In genomic region chrIII:7729534-7730061, ce11 we compare ENCODE assay signal across 1 worm cellular context.
TF ChIP-seq lines count a peak whose summit lies in the region.

Gene ZK112.4 (minus strand): TSS chrIII:7730011.

TF ChIP-seq in whole organism, L4 larva, 104 proteins besides CTCF, POLR2A, EP300 and RAD21 (continued from another document):
- TF ChIP-seq vab-7 (GFP tag; IDR thresholded peaks at IDR 0.05; lab: Robert Waterston, UW) (no peak; the same call in 1 of the 2 replicates), nhr-77 (tag; optimal IDR thresholded peaks at IDR 0.05; lab: Kevin White, UChicago) (peak; percentile 56), ceh-82 (tag; optimal IDR thresholded peaks at IDR 0.05; lab: Kevin White, UChicago) (no peak), jun-1 (tag; optimal IDR thresholded peaks at IDR 0.05; lab: Kevin White, UChicago) (no peak), F26F4.8 (GFP tag; conservative IDR thresholded peaks at IDR 0.05; lab: Robert Waterston, UW) (no peak), lin-13 (GFP tag; optimal IDR thresholded peaks at IDR 0.05; lab: Kevin White, UChicago) (no peak), hlh-11 (tag; optimal IDR thresholded peaks at IDR 0.05; lab: Kevin White, UChicago) (peak; percentile 79), nhr-76 (tag; optimal IDR thresholded peaks at IDR 0.05; lab: Kevin White, UChicago) (no peak), F10B5.3 (tag; optimal IDR thresholded peaks at IDR 0.05; lab: Kevin White, UChicago) (peak; percentile 29), nhr-102 (tag; optimal IDR thresholded peaks at IDR 0.05; lab: Kevin White, UChicago) (no peak), snpc-4 (tag; optimal IDR thresholded peaks at IDR 0.05; lab: Kevin White, UChicago) (no peak), arid-1 (GFP tag; conservative IDR thresholded peaks at IDR 0.05; lab: Robert Waterston, UW) (no peak; the same call in 1 of the 2 replicates), mxl-2 (GFP tag; conservative IDR thresholded peaks at IDR 0.05; lab: Robert Waterston, UW) (no peak), aha-1 (tag; lab: Kevin White, UChicago) (peak; percentile 88), tra-1 (GFP tag; IDR thresholded peaks at IDR 0.05; lab: Robert Waterston, UW) (no peak; the same call in 1 of the 2 replicates), nhr-10 (tag; optimal IDR thresholded peaks at IDR 0.05; lab: Kevin White, UChicago) (no peak), attf-4 (tag; optimal IDR thresholded peaks at IDR 0.05; lab: Kevin White, UChicago) (no peak), pha-4 (GFP tag; IDR thresholded peaks at IDR 0.05; lab: Robert Waterston, UW) (0 out of 2 replicates have a peak, but pooled peaks have one; percentile 12), pha-4 (tag; optimal IDR thresholded peaks at IDR 0.05; lab: Kevin White, UChicago) (no peak), lim-7 (GFP tag; IDR thresholded peaks at IDR 0.05; lab: Robert Waterston, UW) (0 out of 2 replicates have a peak, but pooled peaks have one; percentile 38), egl-27 (tag; optimal IDR thresholded peaks at IDR 0.05; lab: Kevin White, UChicago) (no peak), dve-1 (tag; optimal IDR thresholded peaks at IDR 0.05; lab: Kevin White, UChicago; ENCODE audit: insufficient read depth) (no peak)
TF ChIP-seq in whole organism, L4 larva: peak in this region for 29.
